Fruit fly (Drosophila melanogaster): ENCODE data around the gene rst.
A peak's percentile ranks its signal among the peaks of the same experiment; 100 is the strongest.

rst gene

dm6 chrX:2947545-2948072 is 26.0 kb downstream of the rst start, which contains the start of gene CG3603 (continued):
- TF ChIP-seq lbe (GFP tag; optimal IDR thresholded peaks at IDR 0.05) (peak; percentile 9), Nf-YB (GFP tag; optimal IDR thresholded peaks at IDR 0.05) (peak; percentile 67), Hmr (GFP tag; optimal IDR thresholded peaks at IDR 0.05) (peak; percentile 52), CG9727 (GFP tag; optimal IDR thresholded peaks at IDR 0.05) (peak; percentile 17), Fer3 (tag; optimal IDR thresholded peaks at IDR 0.05) (peak; percentile 1), CG32532 (GFP tag; IDR thresholded peaks at IDR 0.05) (peak; percentile 10; the same call in 1 of the 2 replicates), grau (tag; optimal IDR thresholded peaks at IDR 0.05) (peak; percentile 15), tna (GFP tag; IDR thresholded peaks at IDR 0.05; ENCODE audit: partially characterized antibody) (no peak), scrt (GFP tag; optimal IDR thresholded peaks at IDR 0.05) (no peak), CG7745 (tag; optimal IDR thresholded peaks at IDR 0.05) (no peak), fu2 (GFP tag; optimal IDR thresholded peaks at IDR 0.05) (no peak), CG7839 (tag; optimal IDR thresholded peaks at IDR 0.05) (no peak), CG17359 (tag; optimal IDR thresholded peaks at IDR 0.05) (peak; percentile 76), ATbp (GFP tag; optimal IDR thresholded peaks at IDR 0.05) (peak; percentile 14), NfI (GFP tag; optimal IDR thresholded peaks at IDR 0.05) (peak; percentile 64), CG2129 (GFP tag; IDR thresholded peaks at IDR 0.05; ENCODE audit: partially characterized antibody) (no peak), CG18764 (GFP tag; optimal IDR thresholded peaks at IDR 0.05) (no peak), yki (optimal IDR thresholded peaks at IDR 0.05) (no peak), Nf-YC (tag; optimal IDR thresholded peaks at IDR 0.05) (peak; percentile 85), Med (GFP tag) (peak; percentile 52), CG16813 (GFP tag; IDR thresholded peaks at IDR 0.05; ENCODE audit: partially characterized antibody) (no peak), CG15269 (tag; optimal IDR thresholded peaks at IDR 0.05) (peak; percentile 25), BtbVII (GFP tag; optimal IDR thresholded peaks at IDR 0.05) (peak; percentile 38), cg (GFP tag; optimal IDR thresholded peaks at IDR 0.05) (peak; percentile 31), Meics (GFP tag; optimal IDR thresholded peaks at IDR 0.05) (peak; percentile 40), CG6765 (GFP tag; optimal IDR thresholded peaks at IDR 0.05) (peak; percentile 40), CG34376 (GFP tag; optimal IDR thresholded peaks at IDR 0.05) (peak; percentile 73), so (GFP tag; IDR thresholded peaks at IDR 0.05) (0 out of 3 replicates have a peak, but pooled peaks have one; percentile 21), CG15601 (tag; optimal IDR thresholded peaks at IDR 0.05) (peak; percentile 16), Max (GFP tag; optimal IDR thresholded peaks at IDR 0.05) (no peak), CG12299 (tag; optimal IDR thresholded peaks at IDR 0.05) (peak; percentile 11), CG1233 (GFP tag; optimal IDR thresholded peaks at IDR 0.05) (peak; percentile 3), CG34224 (GFP tag; IDR thresholded peaks at IDR 0.05; ENCODE audit: partially characterized antibody) (peak; percentile 38; the same call in 1 of the 3 replicates), Ets97D (GFP tag; optimal IDR thresholded peaks at IDR 0.05) (peak; percentile 58), CG15011 (GFP tag; optimal IDR thresholded peaks at IDR 0.05) (peak; percentile 4), sens (GFP tag) (peak; percentile 61), CG13287 (GFP tag; IDR thresholded peaks at IDR 0.05; ENCODE audit: partially characterized antibody) (peak; percentile 47), Dll (GFP tag; IDR thresholded peaks at IDR 0.05; ENCODE audit: partially characterized antibody) (0 out of 4 replicates have a peak, but pooled peaks have one; percentile 16), prd (optimal IDR thresholded peaks at IDR 0.05) (no peak), prd (GFP tag; IDR thresholded peaks at IDR 0.05) (no peak), CTCF (GFP tag; optimal IDR thresholded peaks at IDR 0.05) (peak; percentile 70), sqz (GFP tag; optimal IDR thresholded peaks at IDR 0.05) (peak; percentile 91), crp (GFP tag; optimal IDR thresholded peaks at IDR 0.05) (peak in 1 of 2 experiments; percentile 80), CG6813 (GFP tag; optimal IDR thresholded peaks at IDR 0.05) (peak; percentile 37), bbx (GFP tag; IDR thresholded peaks at IDR 0.05; ENCODE audit: partially characterized antibody) (peak; percentile 42; the same call in 1 of the 2 replicates), CG17385 (GFP tag; optimal IDR thresholded peaks at IDR 0.05) (peak; percentile 18), CG18011 (GFP tag; optimal IDR thresholded peaks at IDR 0.05) (peak; percentile 56), CG31441 (GFP tag; IDR thresholded peaks at IDR 0.05) (peak; percentile 28; the same call in 1 of the 2 replicates), NC2α (GFP tag; optimal IDR thresholded peaks at IDR 0.05) (no peak)

Data from whole organism, embryonic.